Worm (Caenorhabditis elegans) whole organism, mixed stage, embryonic: ENCODE results near the gene Y69H2.3.

ENCODE experiments used
- M03D4.4 ChIP-seq: sonication (generic microtip); optimal IDR thresholded peaks from 2 replicates; lab custom pipeline; 2017; ENCODE audit warnings: mild to moderate bottlenecking, missing genetic modification characterization, missing compliant biosample characterization
- bed-3 ChIP-seq: fragments of 200-800 bp; sonication (Bioruptor generic); optimal IDR thresholded peaks from 3 replicates; lab custom pipeline; 2018; ENCODE audit warnings: mild to moderate bottlenecking, missing genetic modification characterization, moderate library complexity, missing compliant biosample characterization
- blmp-1 ChIP-seq: fragments of 150-350 bp; optimal IDR thresholded peaks from 2 replicates; lab custom pipeline; 2014; ENCODE audit warnings: missing biosample characterization, missing genetic modification characterization
- ceh-43 ChIP-seq: fragments of 200-800 bp; sonication (Bioruptor generic); optimal IDR thresholded peaks from 2 replicates; lab custom pipeline; 2018; ENCODE audit warnings: mild to moderate bottlenecking, missing genetic modification characterization, moderate library complexity, missing compliant biosample characterization
- ceh-83 ChIP-seq: fragments of 200-800 bp; sonication (Bioruptor generic); optimal IDR thresholded peaks from 2 replicates; lab custom pipeline; 2018; ENCODE audit warnings: mild to moderate bottlenecking, missing genetic modification characterization, missing compliant biosample characterization
- ces-1 ChIP-seq: fragments of 150-350 bp; optimal IDR thresholded peaks from 2 replicates; lab custom pipeline; 2014; ENCODE audit warnings: missing biosample characterization, missing genetic modification reagents, missing genetic modification characterization
- drap-1 ChIP-seq: fragments of 200-800 bp; sonication (Bioruptor generic); optimal IDR thresholded peaks from 3 replicates; lab custom pipeline; 2018; ENCODE audit warnings: mild to moderate bottlenecking, missing genetic modification characterization, missing compliant biosample characterization
- elt-1 ChIP-seq: sonication (generic microtip); optimal IDR thresholded peaks from 2 replicates; lab custom pipeline; 2017; ENCODE audit warnings: missing genetic modification characterization, mild to moderate bottlenecking, missing compliant biosample characterization, antibody characterized with exemption, moderate library complexity, borderline replicate concordance; ENCODE audit not compliant: insufficient read depth
- elt-3 ChIP-seq: fragments of 150-350 bp; optimal IDR thresholded peaks from 2 replicates; lab custom pipeline; 2014; ENCODE audit warnings: missing biosample characterization, missing genetic modification characterization
- flh-1 ChIP-seq: fragments of 200-800 bp; sonication (Bioruptor generic); optimal IDR thresholded peaks from 2 replicates; lab custom pipeline; 2018; ENCODE audit warnings: mild to moderate bottlenecking, missing genetic modification characterization, moderate library complexity, missing compliant biosample characterization
- ham-2 ChIP-seq: fragments of 200-800 bp; sonication (Bioruptor generic); optimal IDR thresholded peaks from 2 replicates; lab custom pipeline; 2018; ENCODE audit warnings: mild to moderate bottlenecking, missing genetic modification characterization, missing compliant biosample characterization
- hlh-1 ChIP-seq: fragments of 150-350 bp; optimal IDR thresholded peaks from 2 replicates; lab custom pipeline; 2014; ENCODE audit warnings: missing biosample characterization, missing genetic modification reagents, missing genetic modification characterization
- lin-13 ChIP-seq: fragments of 150-350 bp; optimal IDR thresholded peaks from 2 replicates; lab custom pipeline; 2014; ENCODE audit warnings: missing biosample characterization, missing genetic modification characterization
- lin-32 ChIP-seq: fragments of 200-800 bp; sonication (Bioruptor generic); optimal IDR thresholded peaks from 2 replicates; lab custom pipeline; 2018; ENCODE audit warnings: mild to moderate bottlenecking, missing genetic modification characterization, missing compliant biosample characterization
- lsy-2 ChIP-seq: fragments of 150-350 bp; optimal IDR thresholded peaks from 2 replicates; lab custom pipeline; 2014; ENCODE audit warnings: missing biosample characterization, missing genetic modification characterization
- mep-1 ChIP-seq: fragments of 150-350 bp; optimal IDR thresholded peaks from 2 replicates; lab custom pipeline; 2017; ENCODE audit warnings: missing biosample characterization, missing genetic modification reagents, missing genetic modification characterization, inconsistent platforms
- mls-2 ChIP-seq: sonication (generic microtip); optimal IDR thresholded peaks from 2 replicates; lab custom pipeline; 2016; ENCODE audit warnings: mild to moderate bottlenecking, missing genetic modification characterization, moderate library complexity, missing compliant biosample characterization
- nhr-2 ChIP-seq: fragments of 150-350 bp; optimal IDR thresholded peaks from 2 replicates; lab custom pipeline; 2014; ENCODE audit warnings: missing biosample characterization, missing genetic modification characterization
- nhr-237 ChIP-seq: fragments of 150-350 bp; optimal IDR thresholded peaks from 2 replicates; lab custom pipeline; 2014; ENCODE audit warnings: missing biosample characterization, missing genetic modification characterization
- nhr-76 ChIP-seq: sonication (generic microtip); optimal IDR thresholded peaks from 2 replicates; lab custom pipeline; 2017; ENCODE audit warnings: missing biosample characterization, missing genetic modification characterization
- pha-4 ChIP-seq: fragments of 150-350 bp; optimal IDR thresholded peaks from 2 replicates; lab custom pipeline; 2018; ENCODE audit warnings: missing biosample characterization, missing genetic modification reagents, missing genetic modification characterization
- sem-2 ChIP-seq: fragments of 200-800 bp; sonication (Bioruptor generic); optimal IDR thresholded peaks from 2 replicates; lab custom pipeline; 2018; ENCODE audit warnings: mild to moderate bottlenecking, missing genetic modification characterization, missing compliant biosample characterization
- unc-62 ChIP-seq: fragments of 150-350 bp; optimal IDR thresholded peaks from 2 replicates; lab custom pipeline; 2014; ENCODE audit warnings: missing biosample characterization, missing genetic modification reagents, missing genetic modification characterization
- zip-8 ChIP-seq: fragments of 150-350 bp; optimal IDR thresholded peaks from 2 replicates; lab custom pipeline; 2014; ENCODE audit warnings: missing biosample characterization, missing genetic modification characterization
- ztf-11 ChIP-seq: fragments of 150-350 bp; optimal IDR thresholded peaks from 2 replicates; lab custom pipeline; 2014; ENCODE audit warnings: missing biosample characterization, missing genetic modification characterization

Gene Y69H2.3

ce11 chrV:18708015-18708414, 44.1 kb upstream of the Y69H2.3 start:
- no peak for TF ChIP-seq ceh-83
- TF ChIP-seq nhr-237 (tag; lab: Kevin White, UChicago), result no peak
- TF ChIP-seq ceh-43 (GFP tag; lab: Kevin White, UChicago), result no peak
- TF ChIP-seq ztf-11 (tag; lab: Kevin White, UChicago), result no peak

- TF ChIP-seq hlh-1 (tag; lab: Kevin White, UChicago), result peak; percentile 26
- TF ChIP-seq flh-1 (GFP tag; lab: Kevin White, UChicago), result no peak
Measured at ce11 chrV:18706063-18706620, 42.2 kb upstream of the Y69H2.3 start, which contains the start of gene Y17D7C.1. Gene Y17D7C.1 (plus strand): TSS chrV:18706570.

DNA sequence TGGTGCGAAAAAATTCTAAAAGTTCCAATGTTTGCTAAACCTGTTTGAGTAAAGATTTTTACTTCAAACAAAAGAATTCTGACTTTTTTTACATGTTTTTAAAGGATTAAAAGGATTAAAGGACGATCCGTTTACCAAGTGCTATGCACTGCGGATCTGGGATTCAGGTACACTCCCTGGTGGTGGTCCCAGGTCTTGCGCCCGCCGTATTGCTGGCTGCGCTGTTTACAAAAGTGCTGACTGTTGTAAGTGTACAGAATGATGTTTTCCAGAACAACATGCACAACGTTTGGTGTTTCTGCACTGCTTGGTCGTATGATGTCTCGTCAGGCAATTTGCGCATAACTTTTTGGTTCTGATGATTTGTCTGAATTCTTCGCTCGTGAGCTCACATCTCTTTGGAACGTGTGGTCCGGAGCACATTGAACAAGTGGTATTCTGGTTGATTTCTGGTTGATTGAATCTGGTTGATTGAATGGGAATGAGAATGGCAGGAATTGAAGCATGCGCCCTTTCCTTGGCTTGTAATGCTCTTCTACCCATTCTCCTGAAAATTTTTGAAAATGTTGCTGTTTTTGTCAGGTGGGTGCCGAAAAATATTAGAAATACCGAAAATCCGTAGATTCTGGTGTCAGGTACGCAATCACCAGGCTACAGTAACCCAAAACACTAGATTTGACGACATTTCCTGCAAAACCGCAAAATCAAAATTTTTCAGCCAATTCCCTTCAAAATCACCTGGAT, 41.6 kb upstream of the Y69H2.3 start:
- TF ChIP-seq unc-62 (GFP tag; lab: Kevin White, UChicago) (no peak), mep-1 (no peak), ceh-83 (no peak), ceh-43 (GFP tag; lab: Kevin White, UChicago) (no peak), pha-4 (tag; lab: Kevin White, UChicago) (no peak), lin-32 (GFP tag; lab: Kevin White, UChicago) (no peak), hlh-1 (tag; lab: Kevin White, UChicago) (no peak), nhr-76 (no peak), elt-3 (tag; lab: Kevin White, UChicago) (no peak), M03D4.4 (tag; lab: Kevin White, UChicago) (no peak), zip-8 (tag; lab: Kevin White, UChicago) (no peak)

DNA sequence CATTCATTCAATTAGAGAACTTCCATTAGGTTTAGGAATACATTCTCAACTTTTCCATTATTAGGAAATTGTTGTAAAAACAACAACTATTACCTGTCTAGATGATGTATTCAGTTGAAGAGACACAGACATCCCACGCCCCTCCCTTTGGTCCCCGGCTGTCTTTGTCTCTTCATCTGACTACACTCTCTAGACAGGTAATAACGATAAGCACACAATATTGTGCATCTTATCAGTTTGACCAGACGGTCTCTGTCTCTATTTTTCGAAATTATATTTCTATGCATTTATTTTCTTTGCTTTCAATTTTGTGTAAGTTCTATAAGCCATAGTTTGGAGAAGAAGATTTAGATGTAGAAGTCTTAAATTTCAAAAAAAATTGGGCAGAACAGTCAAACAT, 37.4 kb upstream of the Y69H2.3 start, which contains the start of gene Y69H2.9:
Gene Y69H2.9, plus strand, starts transcription at position 233 of the 400 bp plus-strand sequence.
- no peak for TF ChIP-seq drap-1
- TF ChIP-seq lsy-2 (tag; lab: Kevin White, UChicago), result no peak
- no peak for TF ChIP-seq nhr-2
- no peak for TF ChIP-seq lin-13 (tag; lab: Kevin White, UChicago)
- no peak for TF ChIP-seq ces-1 (GFP tag; lab: Kevin White, UChicago)
- TF ChIP-seq M03D4.4 (tag; lab: Kevin White, UChicago), result no peak
- no peak for TF ChIP-seq ceh-43 (GFP tag; lab: Kevin White, UChicago)
- no peak for TF ChIP-seq zip-8 (tag; lab: Kevin White, UChicago)
- no peak for TF ChIP-seq elt-1 (tag; lab: Kevin White, UChicago)

- TF ChIP-seq drap-1 (no peak), pha-4 (tag; lab: Kevin White, UChicago) (no peak), blmp-1 (tag; lab: Kevin White, UChicago) (no peak), flh-1 (GFP tag; lab: Kevin White, UChicago) (no peak), ceh-43 (GFP tag; lab: Kevin White, UChicago) (no peak), sem-2 (GFP tag; lab: Kevin White, UChicago) (no peak), elt-3 (tag; lab: Kevin White, UChicago) (no peak), M03D4.4 (tag; lab: Kevin White, UChicago) (no peak), bed-3 (GFP tag; lab: Kevin White, UChicago) (no peak), ceh-83 (no peak), nhr-2 (no peak), lin-32 (GFP tag; lab: Kevin White, UChicago) (no peak), hlh-1 (tag; lab: Kevin White, UChicago) (no peak)
- TF ChIP-seq, all 35 proteins: peak for 0
Measured at ce11 chrV:18699326-18699725, 35.4 kb upstream of the Y69H2.3 start, which contains the start of gene nhr-241. Gene nhr-241 (plus strand): TSS chrV:18699451.

DNA sequence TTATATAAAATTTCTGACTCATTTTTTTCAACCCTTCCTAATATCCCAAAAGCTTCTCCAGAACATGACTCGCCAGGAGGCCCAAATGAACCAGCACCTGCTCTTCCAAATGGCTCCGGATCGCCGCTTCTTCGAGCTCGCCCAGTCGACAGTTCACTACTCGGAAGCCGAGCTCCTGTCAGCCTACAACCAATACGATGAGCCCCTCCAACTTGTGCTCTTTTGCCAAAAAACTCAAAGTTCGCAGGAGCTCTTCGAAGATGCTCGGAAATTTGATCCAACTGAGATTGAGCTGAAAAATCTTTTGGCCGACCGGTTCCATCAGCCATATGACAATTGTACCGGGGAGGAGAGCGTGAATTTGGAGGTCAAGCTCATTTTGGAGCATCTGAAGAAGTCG, 31.5 kb upstream of the Y69H2.3 start:
- TF ChIP-seq mls-2 (tag; lab: Kevin White, UChicago) (no peak), unc-62 (GFP tag; lab: Kevin White, UChicago) (no peak), elt-3 (tag; lab: Kevin White, UChicago) (no peak), mep-1 (no peak), ceh-83 (no peak), sem-2 (GFP tag; lab: Kevin White, UChicago) (no peak), ham-2 (GFP tag; lab: Kevin White, UChicago) (no peak)
